Worm (Caenorhabditis elegans) whole organism, L2 larva: ENCODE results near the gene C10C6.7.
A peak's percentile ranks its signal among the peaks of the same experiment; 100 is the strongest.

Experiments used
- C34F6.9 ChIP-seq: fragments of 150-350 bp; optimal IDR thresholded peaks from 2 replicates; lab custom pipeline; 2014; ENCODE audit warnings: missing biosample characterization, missing genetic modification characterization
- F13H6.1 ChIP-seq: sonication (generic microtip); optimal IDR thresholded peaks from 2 replicates; lab custom pipeline; 2016; ENCODE audit warnings: missing genetic modification characterization, missing compliant biosample characterization
- R02D3.7 ChIP-seq: fragments of 150-350 bp; optimal IDR thresholded peaks from 2 replicates; lab custom pipeline; 2014; ENCODE audit warnings: missing biosample characterization, missing genetic modification characterization
- Y55F3AM.14 ChIP-seq: fragments of 200-800 bp; sonication (Bioruptor generic); optimal IDR thresholded peaks from 2 replicates; lab custom pipeline; 2018; ENCODE audit warnings: mild to moderate bottlenecking, missing genetic modification characterization, missing compliant biosample characterization
- ZK546.5 ChIP-seq: sonication (generic microtip); optimal IDR thresholded peaks from 2 replicates; lab custom pipeline; 2017; ENCODE audit warnings: missing biosample characterization, missing genetic modification characterization
- alr-1 ChIP-seq: fragments of 150-350 bp; optimal IDR thresholded peaks from 2 replicates; lab custom pipeline; 2014; ENCODE audit warnings: missing biosample characterization, missing genetic modification characterization
- aly-2 ChIP-seq: fragments of 150-350 bp; optimal IDR thresholded peaks from 2 replicates; lab custom pipeline; 2014; ENCODE audit warnings: missing biosample characterization, missing genetic modification characterization
- ama-1 ChIP-seq: fragments of 150-350 bp; optimal IDR thresholded peaks from 2 replicates; lab custom pipeline; 2018; ENCODE audit warnings: inconsistent platforms
- ceh-16 ChIP-seq: fragments of 150-350 bp; optimal IDR thresholded peaks from 2 replicates; lab custom pipeline; 2014; ENCODE audit warnings: missing biosample characterization, missing genetic modification characterization
- ceh-82 ChIP-seq: fragments of 150-350 bp; optimal IDR thresholded peaks from 2 replicates; lab custom pipeline; 2014; ENCODE audit warnings: missing biosample characterization, missing genetic modification characterization
- crh-2 ChIP-seq: sonication (generic microtip); optimal IDR thresholded peaks from 2 replicates; lab custom pipeline; 2017; ENCODE audit warnings: missing biosample characterization, missing genetic modification characterization
- dmd-4 ChIP-seq: sonication (generic microtip); optimal IDR thresholded peaks from 2 replicates; lab custom pipeline; 2017; ENCODE audit warnings: missing biosample characterization, missing genetic modification characterization
- egl-27 ChIP-seq: sonication (generic microtip); optimal IDR thresholded peaks from 3 replicates; lab custom pipeline; 2017; ENCODE audit warnings: missing biosample characterization, missing genetic modification reagents, missing genetic modification characterization
- elt-1 ChIP-seq: fragments of 150-350 bp; optimal IDR thresholded peaks from 2 replicates; lab custom pipeline; 2014; ENCODE audit warnings: missing biosample characterization, missing genetic modification characterization
- elt-3 ChIP-seq: sonication (generic microtip); optimal IDR thresholded peaks from 2 replicates; lab custom pipeline; 2017; ENCODE audit warnings: missing biosample characterization, missing genetic modification characterization
- fos-1 ChIP-seq: fragments of 150-350 bp; optimal IDR thresholded peaks from 2 replicates; lab custom pipeline; 2014; ENCODE audit warnings: missing biosample characterization, missing genetic modification characterization
- gmeb-1 ChIP-seq: fragments of 150-350 bp; optimal IDR thresholded peaks from 2 replicates; lab custom pipeline; 2014; ENCODE audit warnings: missing biosample characterization, missing genetic modification characterization
- lin-11 ChIP-seq: fragments of 150-350 bp; sonication (generic microtip); optimal IDR thresholded peaks from 2 replicates; lab custom pipeline; 2014; ENCODE audit warnings: missing biosample characterization, missing genetic modification characterization, inconsistent platforms, mixed read lengths
- lin-13 ChIP-seq: fragments of 150-350 bp; optimal IDR thresholded peaks from 2 replicates; lab custom pipeline; 2014; ENCODE audit warnings: missing biosample characterization, missing genetic modification reagents, missing genetic modification characterization
- lin-39 ChIP-seq: fragments of 150-350 bp; optimal IDR thresholded peaks from 2 replicates; lab custom pipeline; 2014; ENCODE audit warnings: missing biosample characterization, missing genetic modification reagents, missing genetic modification characterization
- lsy-2 ChIP-seq, 2 experiments: fragments of 150-350 bp in 1 of 2; sonication (generic microtip) in 1 of 2; optimal IDR thresholded peaks; 2 replicates each; lab custom pipeline; 2014 to 2017; ENCODE audit warnings: missing biosample characterization in 2 of 2, missing genetic modification characterization in 2 of 2
- mab-5 ChIP-seq: fragments of 150-350 bp; optimal IDR thresholded peaks from 2 replicates; lab custom pipeline; 2014; ENCODE audit warnings: missing biosample characterization, missing genetic modification characterization
- mbf-1 ChIP-seq: sonication (generic microtip); optimal IDR thresholded peaks from 2 replicates; lab custom pipeline; 2017; ENCODE audit warnings: missing biosample characterization, missing genetic modification characterization
- mdl-1 ChIP-seq, 2 experiments: fragments of 150-350 bp in 1 of 2; sonication (generic microtip) in 1 of 2; optimal IDR thresholded peaks; 2 replicates each; lab custom pipeline; 2017; ENCODE audit warnings: missing biosample characterization in 2 of 2, missing genetic modification characterization in 2 of 2
- nhr-11 ChIP-seq: fragments of 150-350 bp; optimal IDR thresholded peaks from 2 replicates; lab custom pipeline; 2014; ENCODE audit warnings: missing biosample characterization, missing genetic modification characterization
- nhr-12 ChIP-seq: fragments of 150-350 bp; optimal IDR thresholded peaks from 2 replicates; lab custom pipeline; 2014; ENCODE audit warnings: missing biosample characterization, missing genetic modification characterization
- nhr-129 ChIP-seq: fragments of 150-350 bp; optimal IDR thresholded peaks from 2 replicates; lab custom pipeline; 2014; ENCODE audit warnings: missing biosample characterization, missing genetic modification characterization
- nhr-21 ChIP-seq: fragments of 150-350 bp; optimal IDR thresholded peaks from 2 replicates; lab custom pipeline; 2014; ENCODE audit warnings: missing biosample characterization, missing genetic modification characterization
- nhr-23 ChIP-seq: fragments of 150-350 bp; optimal IDR thresholded peaks from 2 replicates; lab custom pipeline; 2014; ENCODE audit warnings: missing biosample characterization, missing genetic modification reagents, missing genetic modification characterization
- nhr-237 ChIP-seq: fragments of 150-350 bp; optimal IDR thresholded peaks from 2 replicates; lab custom pipeline; 2014; ENCODE audit warnings: missing biosample characterization, missing genetic modification characterization
- nhr-25 ChIP-seq: fragments of 150-350 bp; sonication (generic microtip); optimal IDR thresholded peaks from 3 replicates; lab custom pipeline; 2014; ENCODE audit warnings: missing biosample characterization, missing genetic modification characterization
- nhr-6 ChIP-seq: fragments of 150-350 bp; optimal IDR thresholded peaks from 2 replicates; lab custom pipeline; 2014; ENCODE audit warnings: missing biosample characterization, missing genetic modification characterization
- nhr-77 ChIP-seq: fragments of 150-350 bp; optimal IDR thresholded peaks from 2 replicates; lab custom pipeline; 2014; ENCODE audit warnings: missing biosample characterization, missing genetic modification characterization
- peb-1 ChIP-seq: fragments of 150-350 bp; optimal IDR thresholded peaks from 2 replicates; lab custom pipeline; 2014; ENCODE audit warnings: missing biosample characterization, missing genetic modification characterization
- skn-1 ChIP-seq: sonication (generic microtip); optimal IDR thresholded peaks from 2 replicates; lab custom pipeline; 2017; ENCODE audit warnings: missing biosample characterization, missing genetic modification characterization
- sma-3 ChIP-seq: sonication (generic microtip); optimal IDR thresholded peaks from 2 replicates; lab custom pipeline; 2016; ENCODE audit warnings: missing genetic modification reagents, missing genetic modification characterization, missing compliant biosample characterization
- sma-9 ChIP-seq, 2 experiments: fragments of 150-350 bp in 1 of 2; sonication (generic microtip) in 1 of 2; optimal IDR thresholded peaks; 2 replicates each; lab custom pipeline; 2014 to 2016; ENCODE audit warnings: missing genetic modification characterization in 2 of 2, mild to moderate bottlenecking in 1 of 2, missing biosample characterization in 1 of 2, missing compliant biosample characterization in 1 of 2, missing genetic modification reagents in 1 of 2, moderate library complexity in 1 of 2
- snpc-4 ChIP-seq: fragments of 150-350 bp; optimal IDR thresholded peaks from 2 replicates; lab custom pipeline; 2014; ENCODE audit warnings: missing biosample characterization, missing genetic modification characterization
- unc-39 ChIP-seq: fragments of 150-350 bp; optimal IDR thresholded peaks from 2 replicates; lab custom pipeline; 2014; ENCODE audit warnings: missing biosample characterization, missing genetic modification characterization
- unc-55 ChIP-seq: fragments of 150-350 bp; sonication (generic microtip); optimal IDR thresholded peaks from 3 replicates; lab custom pipeline; 2014; ENCODE audit warnings: missing biosample characterization, missing genetic modification reagents, missing genetic modification characterization
- unc-62 ChIP-seq: fragments of 150-350 bp; optimal IDR thresholded peaks from 2 replicates; lab custom pipeline; 2014; ENCODE audit warnings: missing biosample characterization, missing genetic modification reagents, missing genetic modification characterization
- zag-1 ChIP-seq: fragments of 150-350 bp; optimal IDR thresholded peaks from 2 replicates; lab custom pipeline; 2014; ENCODE audit warnings: missing biosample characterization, missing genetic modification characterization
- ztf-1 ChIP-seq: fragments of 200-800 bp; sonication (Bioruptor generic); conservative IDR thresholded peaks from 2 replicates; pipeline ENCODE4 v1.3.6; 2022; ENCODE audit warnings: missing genetic modification characterization, missing compliant biosample characterization
- ztf-11 ChIP-seq: sonication (generic microtip); optimal IDR thresholded peaks from 2 replicates; lab custom pipeline; 2017; ENCODE audit warnings: missing biosample characterization, missing genetic modification characterization
- ztf-4 ChIP-seq: fragments of 150-350 bp; optimal IDR thresholded peaks from 2 replicates; lab custom pipeline; 2014; ENCODE audit warnings: missing biosample characterization, missing genetic modification characterization

The C10C6.7 gene

ce11 chrIV:11438255-11438654 is 29.1 kb downstream of the C10C6.7 start:
- no peak for TF ChIP-seq ztf-11 (tag; lab: Kevin White, UChicago)
- TF ChIP-seq lin-13 (GFP tag; lab: Kevin White, UChicago): no peak
- no peak for TF ChIP-seq Y55F3AM.14 (GFP tag; lab: Kevin White, UChicago)
- peak; percentile 40 for TF ChIP-seq nhr-129 (tag; lab: Kevin White, UChicago)

ce11 chrIV:11435761-11436160 is 31.6 kb downstream of the C10C6.7 start:
- TF ChIP-seq nhr-6 (tag; lab: Kevin White, UChicago) (no peak), lin-11 (tag; lab: Kevin White, UChicago) (no peak), snpc-4 (tag; lab: Kevin White, UChicago) (no peak), gmeb-1 (tag; lab: Kevin White, UChicago) (no peak), ama-1 (lab: Kevin White, UChicago) (no peak), sma-9 (GFP tag; optimal IDR thresholded peaks at IDR 0.05; lab: Kevin White, UChicago) (no peak), sma-9 (tag; optimal IDR thresholded peaks at IDR 0.05; lab: Kevin White, UChicago) (no peak), unc-39 (tag; lab: Kevin White, UChicago) (no peak), mab-5 (tag; lab: Kevin White, UChicago) (no peak), unc-55 (GFP tag; lab: Kevin White, UChicago) (no peak), aly-2 (no peak), lin-39 (tag; lab: Kevin White, UChicago) (no peak), nhr-237 (no peak), nhr-25 (tag; lab: Kevin White, UChicago) (no peak), crh-2 (no peak), ceh-82 (tag; lab: Kevin White, UChicago) (no peak), elt-1 (tag; lab: Kevin White, UChicago) (no peak), unc-62 (no peak)

- peak; percentile 80 for TF ChIP-seq fos-1 (tag; lab: Kevin White, UChicago)
- TF ChIP-seq lsy-2 (tag; optimal IDR thresholded peaks at IDR 0.05; lab: Kevin White, UChicago): no peak
- TF ChIP-seq elt-1 (tag; lab: Kevin White, UChicago): no peak
- no peak for TF ChIP-seq elt-3 (tag; lab: Kevin White, UChicago)
- TF ChIP-seq lin-13 (GFP tag; lab: Kevin White, UChicago): no peak
Observed at ce11 chrIV:11434575-11434974, 32.7 kb downstream of the C10C6.7 start.

ce11 chrIV:11433709-11434108 is 33.6 kb downstream of the C10C6.7 start:
- TF ChIP-seq unc-39 (tag; lab: Kevin White, UChicago): no peak
- no peak for TF ChIP-seq mdl-1 (tag; optimal IDR thresholded peaks at IDR 0.05; lab: Kevin White, UChicago)
- no peak for TF ChIP-seq nhr-11 (tag; lab: Kevin White, UChicago)
- TF ChIP-seq mbf-1 (tag; lab: Kevin White, UChicago): no peak
- peak; percentile 73 to 84 for TF ChIP-seq lsy-2 (tag; optimal IDR thresholded peaks at IDR 0.05; lab: Kevin White, UChicago)
- peak; percentile 68 for TF ChIP-seq crh-2
- TF ChIP-seq skn-1 (tag; lab: Kevin White, UChicago): no peak
- no peak for TF ChIP-seq peb-1
- no peak for TF ChIP-seq nhr-12 (tag; lab: Kevin White, UChicago)
- no peak for TF ChIP-seq ZK546.5 (tag; lab: Kevin White, UChicago)
- TF ChIP-seq R02D3.7 (tag; lab: Kevin White, UChicago): no peak
- peak; percentile 73 for TF ChIP-seq gmeb-1 (tag; lab: Kevin White, UChicago)
- TF ChIP-seq nhr-23 (tag; lab: Kevin White, UChicago): no peak
- TF ChIP-seq lin-13 (GFP tag; lab: Kevin White, UChicago): peak; percentile 63
- TF ChIP-seq unc-55 (GFP tag; lab: Kevin White, UChicago): peak; percentile 91
- no peak for TF ChIP-seq ztf-1 (GFP tag; lab: Robert Waterston, UW)
- TF ChIP-seq nhr-25 (tag; lab: Kevin White, UChicago): no peak
- TF ChIP-seq ceh-16 (tag; lab: Kevin White, UChicago): no peak
- no peak for TF ChIP-seq alr-1 (tag; lab: Kevin White, UChicago)
- TF ChIP-seq elt-1 (tag; lab: Kevin White, UChicago): no peak
- TF ChIP-seq egl-27 (tag; lab: Kevin White, UChicago): peak; percentile 44
- TF ChIP-seq fos-1 (tag; lab: Kevin White, UChicago): peak; percentile 49
- TF ChIP-seq ceh-82 (tag; lab: Kevin White, UChicago): no peak
- peak; percentile 31 for TF ChIP-seq sma-3 (GFP tag; lab: Kevin White, UChicago)
- TF ChIP-seq elt-3 (tag; lab: Kevin White, UChicago): no peak
- TF ChIP-seq dmd-4 (tag; lab: Kevin White, UChicago): no peak
- TF ChIP-seq F13H6.1: peak; percentile 82
- peak; percentile 49 for TF ChIP-seq mab-5 (tag; lab: Kevin White, UChicago)
- TF ChIP-seq Y55F3AM.14 (GFP tag; lab: Kevin White, UChicago): no peak
- TF ChIP-seq sma-9 (GFP tag; optimal IDR thresholded peaks at IDR 0.05; lab: Kevin White, UChicago): peak; percentile 53
- no peak for TF ChIP-seq sma-9 (tag; optimal IDR thresholded peaks at IDR 0.05; lab: Kevin White, UChicago)
- TF ChIP-seq zag-1 (tag; lab: Kevin White, UChicago): peak; percentile 54
- TF ChIP-seq ztf-4 (tag; lab: Kevin White, UChicago): peak; percentile 55
- no peak for TF ChIP-seq lin-39 (tag; lab: Kevin White, UChicago)
- TF ChIP-seq nhr-21 (tag; lab: Kevin White, UChicago): no peak
- TF ChIP-seq ama-1 (lab: Kevin White, UChicago): no peak
- no peak for TF ChIP-seq unc-62
- peak; percentile 10 for TF ChIP-seq snpc-4 (tag; lab: Kevin White, UChicago)
- peak; percentile 20 for TF ChIP-seq lin-11 (tag; lab: Kevin White, UChicago)
- TF ChIP-seq nhr-129 (tag; lab: Kevin White, UChicago): peak; percentile 80
- TF ChIP-seq nhr-6 (tag; lab: Kevin White, UChicago): no peak
- TF ChIP-seq C34F6.9 (tag; lab: Kevin White, UChicago): peak; percentile 90
- TF ChIP-seq nhr-77 (tag; lab: Kevin White, UChicago): no peak
